Fruit fly (Drosophila melanogaster) whole organism, embryonic: Measurements from ENCODE around the gene Nsf2.

Experiments
- Abd-B ChIP-seq: fragments of 200-800 bp; sonication (Bioruptor generic); optimal IDR thresholded peaks from 2 replicates; lab custom pipeline; 2018; ENCODE audit warnings: missing biosample characterization, mild to moderate bottlenecking, missing genetic modification characterization, moderate library complexity
- Antp ChIP-seq: fragments of 200-800 bp; sonication (Bioruptor generic); optimal IDR thresholded peaks from 3 replicates; lab custom pipeline; 2016; ENCODE audit warnings: missing biosample characterization, missing genetic modification characterization
- BEAF-32 ChIP-seq: fragments of 200-800 bp; sonication (Bioruptor generic); optimal IDR thresholded peaks from 3 replicates; lab custom pipeline; 2017; ENCODE audit warnings: missing biosample characterization, missing genetic modification characterization, mild to moderate bottlenecking, moderate library complexity, missing genetic modification reagents
- CG10209 ChIP-seq: fragments of 200-800 bp; sonication (Bioruptor generic); optimal IDR thresholded peaks from 3 replicates; lab custom pipeline; 2017; ENCODE audit warnings: missing biosample characterization, mild to moderate bottlenecking, missing genetic modification characterization, missing genetic modification reagents
- CG12942 ChIP-seq: fragments of 200-800 bp; sonication (Bioruptor generic); optimal IDR thresholded peaks from 3 replicates; lab custom pipeline; 2016; ENCODE audit warnings: missing biosample characterization, missing genetic modification characterization
- CG13624 ChIP-seq: fragments of 200-800 bp; sonication (Bioruptor generic); optimal IDR thresholded peaks from 2 replicates; lab custom pipeline; 2016; ENCODE audit warnings: missing biosample characterization, missing genetic modification characterization
- CG14050 ChIP-seq: fragments of 200-800 bp; sonication (Bioruptor generic); IDR thresholded peaks from 3 replicates; pipeline ENCODE4 v1.3.6; 2022; ENCODE audit warnings: missing biosample characterization, missing genetic modification characterization
- CG14710 ChIP-seq: fragments of 200-800 bp; sonication (Bioruptor generic); optimal IDR thresholded peaks from 3 replicates; lab custom pipeline; 2019; ENCODE audit warnings: missing biosample characterization, mild to moderate bottlenecking, missing genetic modification characterization, moderate library complexity
- CG15269 ChIP-seq: fragments of 200-800 bp; sonication (Bioruptor generic); optimal IDR thresholded peaks from 2 replicates; lab custom pipeline; 2018; ENCODE audit warnings: missing biosample characterization, mild to moderate bottlenecking, missing genetic modification characterization, moderate library complexity
- CG15514 ChIP-seq: fragments of 200-800 bp; sonication (Bioruptor generic); optimal IDR thresholded peaks from 3 replicates; lab custom pipeline; 2017; ENCODE audit warnings: missing biosample characterization, missing genetic modification characterization, mild to moderate bottlenecking, moderate library complexity, missing genetic modification reagents
- CG1602 ChIP-seq: fragments of 200-800 bp; sonication (Bioruptor generic); optimal IDR thresholded peaks from 3 replicates; lab custom pipeline; 2016; ENCODE audit warnings: missing biosample characterization, missing genetic modification characterization
- CG1603 ChIP-seq: fragments of 200-800 bp; sonication (Bioruptor generic); optimal IDR thresholded peaks from 2 replicates; lab custom pipeline; 2019; ENCODE audit warnings: missing biosample characterization, mild to moderate bottlenecking, missing genetic modification characterization, moderate library complexity
- CG17912 ChIP-seq: fragments of 200-800 bp; sonication (Bioruptor generic); optimal IDR thresholded peaks from 2 replicates; lab custom pipeline; 2018; ENCODE audit warnings: missing biosample characterization, mild to moderate bottlenecking, missing genetic modification characterization
- CG2116 ChIP-seq: fragments of 200-800 bp; sonication (Bioruptor generic); optimal IDR thresholded peaks from 3 replicates; lab custom pipeline; 2018; ENCODE audit warnings: missing biosample characterization, mild to moderate bottlenecking, missing genetic modification characterization
- CG2712 ChIP-seq: fragments of 200-800 bp; optimal IDR thresholded peaks from 3 replicates; lab custom pipeline; 2019; ENCODE audit warnings: missing biosample characterization, mild to moderate bottlenecking, missing genetic modification characterization, moderate library complexity
- CG2875 ChIP-seq: fragments of 200-800 bp; sonication (Bioruptor generic); optimal IDR thresholded peaks from 2 replicates; lab custom pipeline; 2017; ENCODE audit warnings: missing biosample characterization, mild to moderate bottlenecking, missing genetic modification characterization, missing genetic modification reagents
- CG34376 ChIP-seq: fragments of 200-800 bp; sonication (Bioruptor generic); optimal IDR thresholded peaks from 2 replicates; lab custom pipeline; 2018; ENCODE audit warnings: missing biosample characterization, mild to moderate bottlenecking, missing genetic modification characterization
- CG4360 ChIP-seq: fragments of 200-800 bp; sonication (Bioruptor generic); IDR thresholded peaks from 2 replicates; pipeline ENCODE4 v1.3.6; 2022; ENCODE audit warnings: missing biosample characterization, missing genetic modification characterization
- CG43689 ChIP-seq: fragments of 200-800 bp; sonication (Bioruptor generic); IDR thresholded peaks from 2 replicates; pipeline ENCODE4 v1.3.6; 2022; ENCODE audit warnings: missing biosample characterization, missing genetic modification characterization
- CG6254 ChIP-seq: fragments of 200-800 bp; sonication (Bioruptor generic); optimal IDR thresholded peaks from 3 replicates; lab custom pipeline; 2017; ENCODE audit warnings: mild to moderate bottlenecking, missing biosample characterization, missing genetic modification reagents, missing genetic modification characterization
- CG6689 ChIP-seq: fragments of 200-800 bp; sonication (Bioruptor generic); IDR thresholded peaks from 2 replicates; pipeline ENCODE4 v1.3.6; 2022; ENCODE audit warnings: missing biosample characterization, missing genetic modification characterization
- CG6813 ChIP-seq: fragments of 200-800 bp; sonication (Bioruptor generic); optimal IDR thresholded peaks from 2 replicates; lab custom pipeline; 2017; ENCODE audit warnings: missing biosample characterization, missing genetic modification characterization, mild to moderate bottlenecking, moderate library complexity, missing genetic modification reagents
- CG7372 ChIP-seq: fragments of 200-800 bp; sonication (Bioruptor generic); IDR thresholded peaks from 2 replicates; pipeline ENCODE4 v1.3.6; 2022; ENCODE audit warnings: missing biosample characterization, missing genetic modification characterization
- CG7963 ChIP-seq: fragments of 200-800 bp; sonication (Bioruptor generic); IDR thresholded peaks from 3 replicates; pipeline ENCODE4 v1.3.6; 2022; ENCODE audit warnings: missing biosample characterization, missing genetic modification characterization; ENCODE audit not compliant: partially characterized antibody
- Dbx ChIP-seq: fragments of 200-800 bp; sonication (Bioruptor generic); IDR thresholded peaks from 3 replicates; pipeline ENCODE4 v1.3.6; 2022; ENCODE audit warnings: missing biosample characterization, missing genetic modification characterization
- ERR ChIP-seq: fragments of 200-800 bp; sonication (Bioruptor generic); optimal IDR thresholded peaks from 2 replicates; lab custom pipeline; 2016; ENCODE audit warnings: missing biosample characterization, missing genetic modification characterization
- Elba2 ChIP-seq: fragments of 200-800 bp; sonication (Bioruptor generic); optimal IDR thresholded peaks from 3 replicates; lab custom pipeline; 2016; ENCODE audit warnings: missing biosample characterization, missing genetic modification characterization
- GATAe ChIP-seq: fragments of 200-800 bp; sonication (Bioruptor generic); conservative IDR thresholded peaks from 2 replicates; pipeline ENCODE4 v1.3.6; 2022; ENCODE audit warnings: missing biosample characterization, missing genetic modification characterization
- HmgD ChIP-seq: fragments of 200-800 bp; sonication (Bioruptor generic); optimal IDR thresholded peaks from 3 replicates; lab custom pipeline; 2016; ENCODE audit warnings: missing biosample characterization, missing genetic modification characterization
- MTF-1 ChIP-seq: fragments of 200-800 bp; sonication (Bioruptor generic); optimal IDR thresholded peaks from 2 replicates; lab custom pipeline; 2018; ENCODE audit warnings: missing biosample characterization, mild to moderate bottlenecking, missing genetic modification characterization, borderline replicate concordance
- Med ChIP-seq: fragments of 200-800 bp; sonication (Bioruptor generic); peaks from one replicate; lab custom pipeline; 2016; ENCODE audit warnings: missing biosample characterization, missing genetic modification characterization, mild to moderate bottlenecking, inconsistent platforms, moderate library complexity
- Nf-YB ChIP-seq: fragments of 200-800 bp; sonication (Bioruptor generic); optimal IDR thresholded peaks from 3 replicates; lab custom pipeline; 2019; ENCODE audit warnings: missing biosample characterization, mild to moderate bottlenecking, missing genetic modification characterization, moderate library complexity
- Rfx ChIP-seq: fragments of 200-800 bp; sonication (Bioruptor generic); IDR thresholded peaks from 2 replicates; pipeline ENCODE4 v1.3.6; 2022; ENCODE audit warnings: missing biosample characterization, missing genetic modification characterization
- Scr ChIP-seq: fragments of 200-800 bp; sonication (Bioruptor generic); IDR thresholded peaks from 2 replicates; pipeline ENCODE4 v1.3.6; 2022; ENCODE audit warnings: missing biosample characterization, missing genetic modification characterization; ENCODE audit not compliant: partially characterized antibody
- Side ChIP-seq: fragments of 200-800 bp; sonication (Bioruptor generic); optimal IDR thresholded peaks from 2 replicates; lab custom pipeline; 2016; ENCODE audit warnings: missing biosample characterization, missing genetic modification characterization
- ap ChIP-seq: fragments of 200-800 bp; sonication (Bioruptor generic); IDR thresholded peaks from 2 replicates; pipeline ENCODE4 v1.3.6; 2022; ENCODE audit warnings: missing biosample characterization, missing genetic modification characterization
- crc ChIP-seq: fragments of 200-800 bp; sonication (Bioruptor generic); optimal IDR thresholded peaks from 2 replicates; lab custom pipeline; 2016; ENCODE audit warnings: missing biosample characterization, missing genetic modification characterization
- en ChIP-seq: fragments of 200-800 bp; sonication (Bioruptor generic); optimal IDR thresholded peaks from 2 replicates; lab custom pipeline; 2016; ENCODE audit warnings: missing biosample characterization, missing genetic modification characterization
- ftz-f1 ChIP-seq: fragments of 200-800 bp; sonication (Bioruptor generic); optimal IDR thresholded peaks from 2 replicates; lab custom pipeline; 2016; ENCODE audit warnings: missing biosample characterization, missing genetic modification characterization
- h ChIP-seq: fragments of >200 bp; optimal IDR thresholded peaks from 2 replicates; lab custom pipeline; 2017
- ham ChIP-seq: fragments of 200-800 bp; sonication (Bioruptor generic); IDR thresholded peaks from 2 replicates; pipeline ENCODE4 v1.3.6; 2022; ENCODE audit warnings: missing biosample characterization, missing genetic modification characterization
- hkb ChIP-seq, 2 experiments: fragments of 200-800 bp in 1 of 2; fragments of >200 bp in 1 of 2; sonication (Bioruptor generic) in 1 of 2; IDR thresholded peaks in 1 of 2; optimal IDR thresholded peaks in 1 of 2; 2 replicates each; pipeline versions ENCODE4 v1.3.6 to Lab custom; 2017 to 2022; ENCODE audit warnings: missing biosample characterization in 1 of 2, missing genetic modification characterization in 1 of 2
- jumu ChIP-seq: fragments of 200-800 bp; sonication (Bioruptor generic); optimal IDR thresholded peaks from 3 replicates; lab custom pipeline; 2016; ENCODE audit warnings: missing biosample characterization, missing genetic modification characterization
- mld ChIP-seq: fragments of 200-800 bp; sonication (Bioruptor generic); IDR thresholded peaks from 3 replicates; pipeline ENCODE4 v1.3.6; 2022; ENCODE audit warnings: missing biosample characterization, missing genetic modification characterization; ENCODE audit not compliant: partially characterized antibody
- onecut ChIP-seq: fragments of 200-800 bp; sonication (Bioruptor generic); IDR thresholded peaks from 2 replicates; pipeline ENCODE4 v1.3.6; 2022; ENCODE audit warnings: missing biosample characterization, missing genetic modification characterization
- row ChIP-seq: fragments of 200-800 bp; sonication (Bioruptor generic); IDR thresholded peaks from 3 replicates; pipeline ENCODE4 v1.3.6; 2022; ENCODE audit warnings: missing biosample characterization, missing genetic modification characterization
- seq ChIP-seq: fragments of 200-800 bp; sonication (Bioruptor generic); IDR thresholded peaks from 2 replicates; pipeline ENCODE4 v1.3.6; 2022; ENCODE audit warnings: missing biosample characterization, missing genetic modification characterization
- sisA ChIP-seq: fragments of 200-800 bp; sonication (Bioruptor generic); IDR thresholded peaks from 2 replicates; pipeline ENCODE4 v1.3.6; 2022; ENCODE audit warnings: missing biosample characterization, missing genetic modification characterization
- so ChIP-seq: fragments of 200-800 bp; sonication (Bioruptor generic); IDR thresholded peaks from 3 replicates; pipeline ENCODE4 v1.3.6; 2022; ENCODE audit warnings: missing biosample characterization, missing genetic modification characterization
- ttk ChIP-seq: fragments of 200-800 bp; sonication (Bioruptor generic); IDR thresholded peaks from 2 replicates; pipeline ENCODE4 v2.1.2; 2022; ENCODE audit warnings: missing biosample characterization, missing genetic modification characterization
- wek ChIP-seq: fragments of 200-800 bp; sonication (Bioruptor generic); optimal IDR thresholded peaks from 3 replicates; lab custom pipeline; 2018; ENCODE audit warnings: missing biosample characterization, mild to moderate bottlenecking, missing genetic modification characterization, moderate library complexity

Gene Nsf2

DNA sequence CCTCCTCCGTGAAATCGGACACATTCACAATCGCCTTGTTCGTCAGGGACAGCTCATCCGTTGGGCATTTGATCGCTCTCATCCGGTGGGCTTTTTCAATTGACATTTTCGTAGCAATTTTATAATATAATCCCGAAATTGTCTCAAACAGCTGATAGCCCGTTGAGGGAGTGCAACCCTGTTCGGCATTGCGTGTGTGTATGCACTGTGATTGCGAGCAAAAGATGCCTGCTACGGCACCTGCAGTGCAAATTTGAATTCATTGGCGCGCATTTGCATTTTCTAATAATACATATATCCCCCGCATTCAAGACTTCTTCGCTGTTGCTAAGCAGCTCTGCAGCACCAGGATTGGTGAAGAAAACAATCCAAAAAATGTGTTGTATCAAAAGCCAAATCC is at the start of gene Nsf2 (continued):
- no peak for TF ChIP-seq CG12942 (GFP tag; lab: Kevin White, UChicago)
- TF ChIP-seq CG10209 (GFP tag; lab: Kevin White, UChicago), result no peak
- TF ChIP-seq CG6689, result no peak
- TF ChIP-seq HmgD, result peak; percentile 74
- no peak for TF ChIP-seq crc (GFP tag; lab: Kevin White, UChicago)
- peak; percentile 88 for TF ChIP-seq CG1603 (tag; lab: Kevin White, UChicago)
- no peak for TF ChIP-seq Elba2 (GFP tag; lab: Kevin White, UChicago)
- no peak for TF ChIP-seq CG1602 (GFP tag; lab: Kevin White, UChicago)
- no peak for TF ChIP-seq CG2875 (GFP tag; lab: Kevin White, UChicago)
- TF ChIP-seq MTF-1, result peak; percentile 11
- TF ChIP-seq CG6813 (GFP tag; lab: Kevin White, UChicago), result no peak
- TF ChIP-seq CG15514 (GFP tag; lab: Kevin White, UChicago), result peak; percentile 69
- TF ChIP-seq CG34376 (GFP tag; lab: Kevin White, UChicago), result peak; percentile 9
- no peak for TF ChIP-seq ap
- TF ChIP-seq CG43689 (GFP tag; lab: Robert Waterston, UW), result no peak
- no peak for TF ChIP-seq CG6254 (GFP tag; lab: Kevin White, UChicago)
- no peak for TF ChIP-seq CG15269
- no peak; the same call in 1 of the 2 replicates for TF ChIP-seq ttk
- TF ChIP-seq Abd-B (GFP tag; lab: Kevin White, UChicago), result peak; percentile 33
- TF ChIP-seq ftz-f1, result no peak
- TF ChIP-seq en (GFP tag; lab: Kevin White, UChicago), result no peak
- TF ChIP-seq seq (GFP tag; lab: Robert Waterston, UW), result peak; percentile 50; the same call in 1 of the 2 replicates
- TF ChIP-seq CG17912 (GFP tag; lab: Kevin White, UChicago), result peak; percentile 34
- no peak for TF ChIP-seq CG14050
- TF ChIP-seq CG2712, result peak; percentile 8
- TF ChIP-seq Dbx (GFP tag; lab: Robert Waterston, UW), result 0 out of 3 replicates have a peak, but pooled peaks have one; percentile 25
- TF ChIP-seq Side, result no peak
- TF ChIP-seq CG14710 (tag; lab: Kevin White, UChicago), result peak; percentile 66
- peak; percentile 99 for TF ChIP-seq CG2116
- no peak for TF ChIP-seq jumu
- no peak for TF ChIP-seq CG13624 (GFP tag; lab: Kevin White, UChicago)
- TF ChIP-seq Nf-YB (GFP tag; lab: Kevin White, UChicago), result no peak
- no peak for TF ChIP-seq ham (GFP tag; lab: Robert Waterston, UW)
- no peak for TF ChIP-seq h (lab: Kevin White, UChicago)
- TF ChIP-seq GATAe (GFP tag; lab: Robert Waterston, UW), result no peak
- no peak for TF ChIP-seq hkb (optimal IDR thresholded peaks at IDR 0.05; lab: Kevin White, UChicago)
- TF ChIP-seq hkb (GFP tag; IDR thresholded peaks at IDR 0.05; lab: Robert Waterston, UW), result peak; percentile 47
- TF ChIP-seq CG4360, result no peak
- TF ChIP-seq sisA (GFP tag; lab: Robert Waterston, UW), result no peak
- no peak for TF ChIP-seq CG7372 (GFP tag; lab: Robert Waterston, UW)
- no peak for TF ChIP-seq onecut (GFP tag; lab: Robert Waterston, UW)
- TF ChIP-seq Med (GFP tag; lab: Kevin White, UChicago), result peak; percentile 75
- no peak for TF ChIP-seq CG7963 (GFP tag; lab: Robert Waterston, UW)
- TF ChIP-seq Antp (GFP tag; lab: Kevin White, UChicago), result no peak
- TF ChIP-seq row (GFP tag; lab: Robert Waterston, UW), result peak; percentile 64
- TF ChIP-seq ERR (GFP tag; lab: Kevin White, UChicago), result no peak
- peak; percentile 42; the same call in 1 of the 2 replicates for TF ChIP-seq Rfx
- TF ChIP-seq wek, result peak; percentile 14
- TF ChIP-seq so (GFP tag; lab: Robert Waterston, UW), result no peak
- TF ChIP-seq BEAF-32 (GFP tag; lab: Kevin White, UChicago), result peak; percentile 44
- no peak for TF ChIP-seq mld
- TF ChIP-seq Scr, result peak; percentile 28; the same call in 1 of the 2 replicates
